Fruit fly (Drosophila melanogaster) whole organism: ENCODE results near the gene Surf6.

ENCODE experiments used
- CG8478 ChIP-seq: fragments of >200 bp; optimal IDR thresholded peaks from 2 replicates; lab custom pipeline; 2018; ENCODE audit warnings: inconsistent platforms
- Dll ChIP-seq: fragments of >200 bp; optimal IDR thresholded peaks from 2 replicates; lab custom pipeline; 2017
- psq ChIP-seq: fragments of >200 bp; optimal IDR thresholded peaks from 2 replicates; lab custom pipeline; 2017
- usp ChIP-seq: fragments of >200 bp; optimal IDR thresholded peaks from 2 replicates; lab custom pipeline; 2017; ENCODE audit warnings: missing biosample characterization, missing genetic modification characterization, mixed read lengths

DNA sequence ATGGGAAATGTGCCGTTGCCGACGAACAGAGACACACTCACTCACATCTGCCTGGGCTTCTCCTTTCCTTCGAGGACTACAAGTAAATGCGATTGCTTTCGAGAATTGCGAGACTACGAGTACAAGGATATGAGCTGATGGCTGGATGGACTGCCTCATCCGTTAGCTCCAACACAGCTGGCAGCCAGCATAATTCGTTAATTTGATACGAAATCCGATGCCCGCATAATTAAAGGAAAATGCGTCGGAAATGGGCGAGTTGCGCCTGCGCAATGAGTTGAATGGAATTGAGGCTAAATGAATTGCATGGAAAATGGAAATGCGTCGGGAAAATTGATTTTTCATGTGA is 31.1 kb upstream of the Surf6 start:
- TF ChIP-seq usp (GFP tag; lab: Kevin White, UChicago) (no peak), CG8478 (lab: Kevin White, UChicago) (no peak), psq (lab: Kevin White, UChicago) (no peak), Dll (lab: Kevin White, UChicago) (no peak)
